Worm (Caenorhabditis elegans) whole organism, L4 larva: ENCODE data around the gene C02D5.4.

ENCODE experiments used
- F49E8.2 ChIP-seq: sonication (generic microtip); optimal IDR thresholded peaks from 2 replicates; lab custom pipeline; 2016; ENCODE audit warnings: missing compliant biosample characterization, mild to moderate bottlenecking, missing genetic modification characterization, borderline replicate concordance
- T26A8.4 ChIP-seq: fragments of 200-800 bp; sonication (Bioruptor generic); IDR thresholded peaks from 2 replicates; pipeline ENCODE4 v1.3.6; 2022; ENCODE audit warnings: missing genetic modification characterization, missing compliant biosample characterization
- egl-27 ChIP-seq: sonication (generic microtip); optimal IDR thresholded peaks from 3 replicates; lab custom pipeline; 2017; ENCODE audit warnings: missing biosample characterization, missing genetic modification reagents, missing genetic modification characterization
- lin-1 ChIP-seq: fragments of 200-800 bp; sonication (Bioruptor generic); IDR thresholded peaks from 2 replicates; pipeline ENCODE4 v1.3.6; 2022; ENCODE audit warnings: missing genetic modification reagents, missing genetic modification characterization, missing compliant biosample characterization
- lin-15B ChIP-seq: fragments of 150-350 bp; sonication (generic microtip); optimal IDR thresholded peaks from 3 replicates; lab custom pipeline; 2014; ENCODE audit warnings: missing biosample characterization, missing genetic modification characterization
- lin-38 ChIP-seq: fragments of 200-800 bp; sonication (Bioruptor generic); IDR thresholded peaks from 2 replicates; pipeline ENCODE4 v1.3.6; 2022; ENCODE audit warnings: missing genetic modification reagents, missing genetic modification characterization, missing compliant biosample characterization
- mep-1 ChIP-seq: fragments of 150-350 bp; sonication (generic microtip); optimal IDR thresholded peaks from 3 replicates; lab custom pipeline; 2014; ENCODE audit warnings: missing biosample characterization, missing genetic modification characterization
- mxl-3 ChIP-seq: fragments of 200-800 bp; sonication (Bioruptor generic); optimal IDR thresholded peaks from 2 replicates; lab custom pipeline; 2018; ENCODE audit warnings: mild to moderate bottlenecking, missing genetic modification characterization, missing compliant biosample characterization
- sdz-12 ChIP-seq: fragments of 200-800 bp; sonication (Bioruptor generic); optimal IDR thresholded peaks from 2 replicates; lab custom pipeline; 2018; ENCODE audit warnings: mild to moderate bottlenecking, missing genetic modification characterization, missing compliant biosample characterization
- snpc-4 ChIP-seq: fragments of 150-350 bp; optimal IDR thresholded peaks from 2 replicates; lab custom pipeline; 2014; ENCODE audit warnings: missing biosample characterization, missing genetic modification characterization
- unc-39 ChIP-seq: sonication (generic microtip); optimal IDR thresholded peaks from 2 replicates; lab custom pipeline; 2017; ENCODE audit warnings: missing biosample characterization, missing genetic modification characterization
- unc-62 ChIP-seq, 3 experiments: fragments of 150-350 bp in 1 of 3; sonication (generic microtip); optimal IDR thresholded peaks in 2 of 3; peaks in 1 of 3; 1 replicate in 1 of 3; 2 replicates in 2 of 3; lab custom pipeline; 2014 to 2017; ENCODE audit warnings: missing biosample characterization in 3 of 3, missing genetic modification characterization in 3 of 3, missing genetic modification reagents in 3 of 3, missing genotype in 1 of 3
- ztf-7 ChIP-seq: fragments of 150-350 bp; optimal IDR thresholded peaks from 2 replicates; lab custom pipeline; 2014; ENCODE audit warnings: missing biosample characterization, missing genetic modification characterization

DNA sequence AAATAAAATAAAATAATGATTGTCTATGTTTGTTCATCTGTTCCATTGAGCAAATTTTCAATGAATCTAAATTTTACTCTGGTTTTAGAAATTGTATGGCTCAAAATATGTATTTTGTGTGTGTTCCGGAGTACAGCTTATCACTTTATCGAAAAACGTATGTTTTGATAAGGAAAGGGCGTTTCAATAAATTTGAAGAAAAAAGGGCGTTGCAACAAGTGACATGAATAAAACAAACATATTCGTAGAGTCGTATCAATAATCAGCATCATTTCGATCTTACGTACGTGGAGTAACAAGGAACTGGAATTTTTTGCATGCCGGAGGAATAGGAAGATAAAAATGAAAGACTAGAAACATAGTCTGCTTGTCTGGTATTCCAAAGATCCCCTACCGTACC, 42.1 kb downstream of the C02D5.4 start:
- no peak for TF ChIP-seq sdz-12 (GFP tag; lab: Kevin White, UChicago)
- TF ChIP-seq egl-27 (tag; lab: Kevin White, UChicago): no peak
- no peak for TF ChIP-seq unc-62 (GFP tag; optimal IDR thresholded peaks at IDR 0.05 in 1 of 2; lab: Kevin White, UChicago)
- no peak for TF ChIP-seq unc-62 (tag; optimal IDR thresholded peaks at IDR 0.05; lab: Kevin White, UChicago)
- TF ChIP-seq mep-1 (tag; lab: Kevin White, UChicago): no peak
- no peak for TF ChIP-seq lin-1 (GFP tag; lab: Robert Waterston, UW)
- no peak for TF ChIP-seq F49E8.2 (tag; lab: Kevin White, UChicago)
- no peak for TF ChIP-seq lin-38
- no peak for TF ChIP-seq unc-39 (tag; lab: Kevin White, UChicago)
- no peak for TF ChIP-seq T26A8.4 (GFP tag; lab: Robert Waterston, UW)
- no peak for TF ChIP-seq snpc-4 (tag; lab: Kevin White, UChicago)
- no peak for TF ChIP-seq ztf-7 (tag; lab: Kevin White, UChicago)
- TF ChIP-seq mxl-3 (GFP tag; lab: Kevin White, UChicago): no peak
- TF ChIP-seq lin-15B (tag; lab: Kevin White, UChicago): no peak
